Worm (Caenorhabditis elegans) whole organism, L4 larva: ENCODE results near the gene B0024.15.

Source experiments
- F44E2.7 ChIP-seq: fragments of 200-800 bp; sonication (Bioruptor generic); IDR thresholded peaks from 2 replicates; pipeline ENCODE4 v2.1.2; 2022; ENCODE audit warnings: missing genetic modification characterization, missing compliant biosample characterization
- T20F7.1 ChIP-seq: fragments of 200-800 bp; sonication (Bioruptor generic); optimal IDR thresholded peaks from 2 replicates; lab custom pipeline; 2018; ENCODE audit warnings: mild to moderate bottlenecking, missing genetic modification characterization, missing compliant biosample characterization
- Y105C5A.15 ChIP-seq: fragments of 200-800 bp; sonication (Bioruptor generic); IDR thresholded peaks from 2 replicates; pipeline ENCODE4 v1.3.6; 2022; ENCODE audit warnings: missing genetic modification characterization, missing compliant biosample characterization
- ama-1 ChIP-seq: fragments of 150-350 bp; optimal IDR thresholded peaks from 2 replicates; lab custom pipeline; 2014; ENCODE audit warnings: inconsistent platforms, mixed read lengths
- lin-13 ChIP-seq: fragments of 150-350 bp; optimal IDR thresholded peaks from 2 replicates; lab custom pipeline; 2014; ENCODE audit warnings: missing biosample characterization, missing genetic modification reagents, missing genetic modification characterization
- mdl-1 ChIP-seq, 2 experiments: fragments of 150-350 bp in 1 of 2; sonication (generic microtip) in 1 of 2; optimal IDR thresholded peaks; 2 replicates each; lab custom pipeline; 2014 to 2017; ENCODE audit warnings: missing biosample characterization in 2 of 2, missing genetic modification characterization in 2 of 2
- mep-1 ChIP-seq: fragments of 150-350 bp; sonication (generic microtip); optimal IDR thresholded peaks from 3 replicates; lab custom pipeline; 2014; ENCODE audit warnings: missing biosample characterization, missing genetic modification characterization
- nhr-11 ChIP-seq: fragments of 150-350 bp; optimal IDR thresholded peaks from 2 replicates; lab custom pipeline; 2014; ENCODE audit warnings: missing biosample characterization, missing genetic modification characterization
- snpc-4 ChIP-seq: fragments of 150-350 bp; optimal IDR thresholded peaks from 2 replicates; lab custom pipeline; 2014; ENCODE audit warnings: missing biosample characterization, missing genetic modification characterization
- unc-62 ChIP-seq, 3 experiments: fragments of 150-350 bp in 1 of 3; sonication (generic microtip); optimal IDR thresholded peaks in 2 of 3; peaks in 1 of 3; 1 replicate in 1 of 3; 2 replicates in 2 of 3; lab custom pipeline; 2014 to 2017; ENCODE audit warnings: missing biosample characterization in 3 of 3, missing genetic modification characterization in 3 of 3, missing genetic modification reagents in 3 of 3, missing genotype in 1 of 3

DNA sequence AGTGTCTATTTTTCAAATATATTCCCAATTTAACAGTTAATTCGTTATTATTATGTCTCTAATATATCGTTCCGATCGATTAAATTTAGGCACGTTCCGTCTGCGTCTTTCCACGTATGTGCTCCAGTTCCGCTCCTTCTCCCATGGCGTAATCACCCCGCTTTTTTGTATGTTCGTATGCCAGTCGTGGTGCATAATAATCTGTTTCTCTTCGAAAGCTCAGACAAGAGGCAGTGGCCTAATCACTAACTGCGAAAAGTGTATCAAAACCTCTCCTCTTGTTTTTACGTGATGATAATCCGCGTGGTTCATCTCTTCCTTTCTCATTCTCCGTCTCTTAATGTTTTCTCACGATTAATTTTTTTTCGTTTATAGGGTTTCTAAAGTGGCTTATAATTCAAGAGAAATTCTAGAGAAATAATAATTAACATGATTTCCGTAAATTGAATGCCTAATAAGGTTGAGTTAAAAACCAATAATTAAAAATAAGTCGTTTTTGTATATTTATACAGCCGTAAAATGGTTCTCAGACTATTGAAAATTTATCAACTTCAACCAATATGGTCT is 42.1 kb upstream of the B0024.15 start:
- TF ChIP-seq F44E2.7 (GFP tag; lab: Robert Waterston, UW) (no peak), mep-1 (tag; lab: Kevin White, UChicago) (no peak), Y105C5A.15 (no peak), nhr-11 (tag; lab: Kevin White, UChicago) (no peak), T20F7.1 (GFP tag; lab: Kevin White, UChicago) (no peak), snpc-4 (no peak), mdl-1 (tag; optimal IDR thresholded peaks at IDR 0.05; lab: Kevin White, UChicago) (no peak), lin-13 (GFP tag; lab: Kevin White, UChicago) (no peak), unc-62 (GFP tag; optimal IDR thresholded peaks at IDR 0.05 in 1 of 2; lab: Kevin White, UChicago) (peak in 1 of 2 experiments; percentile 81), unc-62 (tag; optimal IDR thresholded peaks at IDR 0.05; lab: Kevin White, UChicago) (no peak), ama-1 (peak; percentile 23)
